Worm (Caenorhabditis elegans) whole organism, L4/young adult: ENCODE results near the gene ZC250.2.
A peak's percentile ranks its signal among the peaks of the same experiment; 100 is the strongest.
"Not testable (repeated sequence)": the region's sequence is repeated elsewhere in the genome, so short reads cannot be mapped to it uniquely, and the experiment has no call there.

ENCODE experiments used
- W03F9.2 ChIP-seq: fragments of 150-350 bp; optimal IDR thresholded peaks from 2 replicates; lab custom pipeline; 2014; ENCODE audit warnings: missing biosample characterization, missing genetic modification characterization
- dao-5 ChIP-seq: sonication (generic microtip); optimal IDR thresholded peaks from 2 replicates; lab custom pipeline; 2016; ENCODE audit warnings: missing genotype, missing genetic modification characterization, moderate library complexity, missing compliant biosample characterization
- him-1 ChIP-seq: sonication (generic microtip); optimal IDR thresholded peaks from 2 replicates; lab custom pipeline; 2016; ENCODE audit warnings: missing genotype, missing genetic modification reagents, missing genetic modification characterization, missing compliant biosample characterization

Gene ZC250.2

DNA sequence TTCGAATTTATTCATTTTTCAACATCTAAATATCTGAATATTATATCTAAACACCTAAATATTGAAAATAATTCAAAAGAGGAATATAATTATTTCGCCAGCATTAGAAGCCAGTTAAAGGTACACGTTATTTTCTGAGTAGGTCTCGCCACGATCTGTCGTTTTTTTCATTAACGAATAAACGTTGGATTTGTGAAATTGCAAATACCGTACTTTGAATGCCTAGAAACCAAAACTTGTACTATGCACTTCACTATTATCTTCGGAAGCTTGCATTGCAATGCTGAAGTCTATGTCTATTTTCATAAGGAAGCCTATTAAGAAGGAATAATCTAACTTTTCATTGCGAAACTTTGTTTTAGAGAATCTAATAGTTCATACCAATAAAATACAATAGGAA, 19.6 kb upstream of the ZC250.2 start:
- TF ChIP-seq dao-5 (tag; lab: Kevin White, UChicago) = no peak
- no peak for TF ChIP-seq W03F9.2 (tag; lab: Kevin White, UChicago)
- no peak for TF ChIP-seq him-1 (tag; lab: Kevin White, UChicago)

DNA sequence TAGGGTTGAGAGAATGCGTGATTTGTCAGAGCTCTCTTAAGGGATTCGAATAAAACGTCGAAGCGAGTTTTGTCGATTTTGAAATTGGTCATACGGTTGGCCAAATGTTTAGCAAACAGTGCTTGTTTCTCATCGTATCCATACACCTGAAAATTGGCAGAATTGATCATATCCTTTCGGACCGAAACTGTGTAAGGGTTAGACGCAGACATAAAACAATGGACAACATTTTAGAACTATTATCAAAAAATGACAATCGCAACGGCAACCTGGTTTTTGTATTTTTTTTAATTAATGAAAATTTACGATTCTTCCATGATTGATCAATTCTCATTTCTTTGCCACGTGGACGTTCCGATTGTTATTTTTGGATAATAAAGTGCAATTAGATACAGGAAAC, 18.0 kb upstream of the ZC250.2 start:
- TF ChIP-seq him-1 (tag; lab: Kevin White, UChicago) = no peak

DNA sequence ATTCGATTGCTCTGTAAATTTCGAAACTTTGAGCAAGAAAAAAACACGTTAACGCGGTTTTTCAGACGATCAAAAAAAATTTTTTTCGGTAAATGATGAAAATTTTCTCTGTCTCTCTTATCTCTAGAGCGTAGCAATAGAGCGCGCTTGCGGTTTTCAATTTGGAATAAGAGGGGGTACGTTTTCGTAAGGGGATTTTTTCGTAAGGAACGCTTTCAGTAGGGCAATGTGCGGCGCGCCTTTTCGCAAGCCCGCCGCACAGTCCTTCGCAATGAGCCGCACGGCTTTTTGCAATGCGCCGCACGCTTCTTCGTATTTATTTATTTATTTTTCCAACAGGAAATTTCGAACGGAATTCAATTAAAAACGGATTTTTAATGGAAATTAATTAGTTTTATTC, 15.2 kb upstream of the ZC250.2 start, which contains the start of gene F44E7.4:
TSS of gene F44E7.4 (minus strand) at position 13 of the 400 bp plus-strand sequence.
- not testable (repeated sequence) for TF ChIP-seq dao-5, W03F9.2, him-1 (tag; lab: Kevin White, UChicago)

DNA sequence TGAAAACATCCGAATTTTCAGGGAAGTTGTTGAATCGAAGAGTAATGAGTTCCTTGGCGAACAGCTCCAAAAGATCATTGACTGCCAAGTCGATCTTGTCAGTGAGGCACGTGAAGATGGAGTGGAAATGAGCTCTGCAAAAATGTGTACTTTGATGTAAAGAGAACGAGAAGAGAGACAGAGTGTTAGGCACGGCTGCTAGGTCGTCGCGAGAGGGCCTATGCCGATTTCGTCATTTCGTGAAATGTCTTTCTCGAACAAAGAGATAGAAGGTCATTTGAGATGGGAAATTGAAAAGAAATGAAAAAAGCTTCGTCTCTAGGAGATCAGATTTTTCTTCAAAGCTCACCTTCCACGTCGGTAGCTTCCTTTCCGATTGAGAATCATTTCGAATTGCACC, 12.1 kb upstream of the ZC250.2 start:
- TF ChIP-seq him-1 (tag; lab: Kevin White, UChicago) = no peak
- TF ChIP-seq W03F9.2 (tag; lab: Kevin White, UChicago) = no peak
- TF ChIP-seq dao-5 (tag; lab: Kevin White, UChicago) = no peak

ce11 chrV:5780713-5781360, 11.3 kb upstream of the ZC250.2 start, which contains the start of gene F44E7.5:
Gene F44E7.5 (minus strand): TSS chrV:5780922.
- TF ChIP-seq W03F9.2 (tag; lab: Kevin White, UChicago) (peak; percentile 50), him-1 (tag; lab: Kevin White, UChicago) (no peak)

DNA sequence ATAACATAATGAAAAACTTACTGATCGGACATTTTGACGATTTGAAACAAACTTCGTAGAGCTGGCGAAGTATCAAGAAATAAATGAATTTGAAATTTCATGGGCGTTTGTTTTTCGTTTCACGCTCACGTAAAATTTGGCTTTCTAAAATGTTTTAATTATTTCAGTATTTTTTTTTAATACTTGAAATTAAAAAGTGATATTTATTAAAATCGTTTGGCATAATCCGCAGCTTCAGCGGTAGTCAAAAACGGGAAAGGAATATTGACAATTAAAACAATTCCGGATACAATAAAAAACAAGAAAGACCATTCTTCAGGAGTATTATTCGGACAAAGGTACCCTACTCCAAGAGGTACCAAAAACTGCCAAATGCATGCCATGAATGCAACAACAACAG, 9.4 kb upstream of the ZC250.2 start, which contains the start of gene fbxa-183:
TSS of gene fbxa-183 (minus strand) at position 101 of the 400 bp plus-strand sequence.
- no peak for TF ChIP-seq W03F9.2 (tag; lab: Kevin White, UChicago)
- TF ChIP-seq him-1 (tag; lab: Kevin White, UChicago) = no peak
- TF ChIP-seq dao-5 (tag; lab: Kevin White, UChicago) = no peak

DNA sequence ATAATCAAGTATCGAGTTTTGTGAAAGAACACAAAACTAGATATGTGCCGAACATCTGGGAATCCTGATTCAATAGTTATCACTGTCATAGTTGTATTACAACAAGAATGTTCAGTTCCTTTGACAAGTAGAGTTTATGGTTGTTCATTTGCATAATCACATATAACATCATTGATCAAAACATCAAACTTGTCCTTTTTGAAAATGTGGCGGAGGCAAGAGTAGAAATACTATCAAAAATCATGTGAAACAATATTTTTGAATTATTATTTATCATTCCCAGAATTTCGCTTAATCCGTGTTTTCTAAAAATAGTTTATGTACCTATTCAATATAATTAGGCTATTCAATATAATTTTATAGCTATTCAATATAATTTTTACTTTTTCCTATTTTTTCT, 6.8 kb upstream of the ZC250.2 start, which contains the start of gene F44E7.7:
TSS of gene F44E7.7 (minus strand) at position 101 of the 400 bp plus-strand sequence.
- TF ChIP-seq dao-5 (tag; lab: Kevin White, UChicago) = no peak
- TF ChIP-seq him-1 (tag; lab: Kevin White, UChicago) = no peak
- no peak for TF ChIP-seq W03F9.2 (tag; lab: Kevin White, UChicago)

DNA sequence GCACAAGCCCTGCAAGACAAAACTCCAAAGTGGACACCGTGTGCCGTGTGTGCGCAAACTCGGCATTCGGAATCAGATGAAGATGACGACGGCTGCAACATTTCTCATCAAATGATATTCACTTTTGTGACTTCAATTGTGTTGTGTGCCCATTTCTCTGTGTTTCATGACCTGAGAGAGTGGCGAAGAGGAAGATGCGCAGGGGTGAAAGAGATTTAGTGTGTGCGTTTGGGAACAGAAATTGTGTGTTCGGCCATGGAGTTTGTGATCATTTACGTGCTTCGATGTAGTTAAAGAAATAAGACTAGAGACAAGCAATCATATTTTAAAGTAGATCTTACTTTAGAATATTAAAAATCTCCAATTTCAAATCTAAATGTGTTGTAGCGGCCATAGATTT, 3.5 kb upstream of the ZC250.2 start:
- no peak for TF ChIP-seq dao-5 (tag; lab: Kevin White, UChicago)
- TF ChIP-seq W03F9.2 (tag; lab: Kevin White, UChicago) = no peak
- TF ChIP-seq him-1 (tag; lab: Kevin White, UChicago) = no peak

DNA sequence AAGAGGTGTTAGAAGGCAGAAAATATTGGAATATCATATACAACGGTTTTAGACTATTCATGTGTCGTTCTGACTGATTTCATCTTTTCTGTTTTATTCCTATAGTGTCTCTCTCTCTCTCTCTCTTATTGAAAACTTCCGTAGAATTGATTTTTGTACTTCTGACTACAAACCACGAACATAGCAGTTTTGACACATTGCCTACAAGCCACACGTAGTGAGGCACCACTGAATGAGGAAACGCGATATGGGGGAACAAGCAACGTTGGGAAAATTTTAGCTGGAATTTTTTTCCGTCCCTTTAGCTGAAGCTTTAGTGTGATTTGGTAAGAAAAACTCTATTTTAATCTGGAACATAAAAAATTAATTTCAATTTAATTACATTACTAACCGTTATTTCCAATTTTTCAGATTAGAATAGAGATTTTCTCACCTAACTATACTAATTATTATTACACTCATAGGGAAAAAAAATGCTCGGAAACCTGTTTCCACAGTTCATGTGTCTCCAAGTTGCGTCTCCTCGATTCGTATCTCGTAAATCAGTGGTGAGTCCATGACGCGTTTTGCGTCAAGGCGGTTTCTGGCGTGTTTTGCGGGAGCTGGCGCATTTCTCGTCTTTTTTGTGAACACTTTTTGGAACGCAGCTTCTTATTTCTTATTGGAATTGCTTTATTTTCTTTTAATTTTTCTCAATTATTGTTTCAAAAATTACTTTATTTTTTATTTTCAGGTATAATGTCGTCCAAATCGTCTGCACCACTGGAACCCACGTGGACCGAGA, 1.4 kb upstream of the ZC250.2 start, which contains the start of the genes nhr-142 and F44E7.9:
TSS of gene nhr-142 (minus strand) at position 57 of the 784 bp plus-strand sequence.
TSS of gene F44E7.9 (plus strand) at position 734 of the 784 bp plus-strand sequence.
- peak; percentile 69 for TF ChIP-seq him-1 (tag; lab: Kevin White, UChicago)
- TF ChIP-seq dao-5 (tag; lab: Kevin White, UChicago) = no peak
- TF ChIP-seq W03F9.2 (tag; lab: Kevin White, UChicago) = peak; percentile 90

DNA sequence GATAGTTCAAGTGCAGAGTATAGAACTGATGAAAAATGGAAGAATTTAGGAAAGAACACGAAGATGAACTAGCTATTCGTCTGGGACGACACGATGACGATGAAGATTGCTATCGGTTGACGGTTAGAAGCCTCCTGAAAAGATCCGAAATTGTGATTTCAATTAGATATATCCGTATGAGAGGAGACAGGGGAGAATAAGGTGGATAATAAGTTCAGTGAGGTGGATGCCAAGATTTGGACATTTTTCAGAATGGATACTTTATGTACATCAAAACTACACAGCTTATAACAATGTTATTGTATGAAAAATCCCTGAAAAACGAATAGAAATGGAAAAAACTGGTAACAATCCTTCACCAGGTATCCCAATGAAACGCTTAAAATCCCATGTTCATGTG, 6.0 kb downstream of the ZC250.2 start, which contains the start of gene nstp-3:
TSS of gene nstp-3 (minus strand) at position 101 of the 400 bp plus-strand sequence.
- no peak for TF ChIP-seq him-1 (tag; lab: Kevin White, UChicago)
- TF ChIP-seq W03F9.2 (tag; lab: Kevin White, UChicago) = no peak
- TF ChIP-seq dao-5 (tag; lab: Kevin White, UChicago) = no peak

- TF ChIP-seq him-1 (tag; lab: Kevin White, UChicago) (no peak), dao-5 (tag; lab: Kevin White, UChicago) (no peak), W03F9.2 (tag; lab: Kevin White, UChicago) (no peak)
Observed at ce11 chrV:5799373-5799772, 7.2 kb downstream of the ZC250.2 start, which contains the start of gene cyn-17. Gene cyn-17 (plus strand): TSS chrV:5799673.

- TF ChIP-seq W03F9.2 (tag; lab: Kevin White, UChicago) = no peak
- no peak for TF ChIP-seq him-1 (tag; lab: Kevin White, UChicago)
- TF ChIP-seq dao-5 (tag; lab: Kevin White, UChicago) = no peak
Observed at ce11 chrV:5805467-5805866, 13.3 kb downstream of the ZC250.2 start, which contains the start of gene ZC250.5. Gene ZC250.5 (plus strand): TSS chrV:5805767.

ce11 chrV:5813060-5813659, 21.0 kb downstream of the ZC250.2 start, which contains the start of gene ZC250.4:
Gene ZC250.4 (minus strand): TSS chrV:5813137.
- TF ChIP-seq W03F9.2 (tag; lab: Kevin White, UChicago) (no peak), dao-5 (tag; lab: Kevin White, UChicago) (no peak), him-1 (tag; lab: Kevin White, UChicago) (no peak)
